Worm (Caenorhabditis elegans) whole organism, L4 larva: ENCODE data around the gene R107.5.

Experiments
- D1046.2 ChIP-seq: fragments of 200-800 bp; sonication (Bioruptor generic); IDR thresholded peaks from 2 replicates; pipeline ENCODE4 v1.3.6; 2022; ENCODE audit warnings: missing genetic modification characterization, missing compliant biosample characterization
- F26F4.8 ChIP-seq: fragments of 200-800 bp; sonication (Bioruptor generic); conservative IDR thresholded peaks from 2 replicates; pipeline ENCODE4 v1.3.6; 2022; ENCODE audit warnings: missing genetic modification characterization, missing compliant biosample characterization
- F44E2.7 ChIP-seq: fragments of 200-800 bp; sonication (Bioruptor generic); IDR thresholded peaks from 2 replicates; pipeline ENCODE4 v2.1.2; 2022; ENCODE audit warnings: missing genetic modification characterization, missing compliant biosample characterization
- R02D3.7 ChIP-seq: fragments of 150-350 bp; sonication (generic microtip); optimal IDR thresholded peaks from 3 replicates; lab custom pipeline; 2014; ENCODE audit warnings: missing biosample characterization, missing genetic modification characterization
- Y75B8A.6 ChIP-seq: fragments of 200-800 bp; sonication (Bioruptor generic); IDR thresholded peaks from 2 replicates; pipeline ENCODE4 v1.3.6; 2022; ENCODE audit warnings: missing genetic modification reagents, missing genetic modification characterization, missing compliant biosample characterization
- ama-1 ChIP-seq: fragments of 150-350 bp; optimal IDR thresholded peaks from 2 replicates; lab custom pipeline; 2014; ENCODE audit warnings: inconsistent platforms, mixed read lengths
- arid-1 ChIP-seq: fragments of 200-800 bp; sonication (Bioruptor generic); conservative IDR thresholded peaks from 2 replicates; pipeline ENCODE4 v1.3.6; 2022; ENCODE audit warnings: missing genetic modification reagents, missing genetic modification characterization, missing compliant biosample characterization
- ceh-62 ChIP-seq: sonication (generic microtip); optimal IDR thresholded peaks from 2 replicates; lab custom pipeline; 2017; ENCODE audit warnings: missing biosample characterization, missing genetic modification characterization
- ces-1 ChIP-seq: fragments of 150-350 bp; sonication (generic microtip); optimal IDR thresholded peaks from 4 replicates; lab custom pipeline; 2014; ENCODE audit warnings: missing biosample characterization, missing genetic modification reagents, missing genetic modification characterization
- daf-12 ChIP-seq: fragments of 150-350 bp; optimal IDR thresholded peaks from 2 replicates; lab custom pipeline; 2014; ENCODE audit warnings: missing biosample characterization, missing genetic modification reagents, missing genetic modification characterization
- daf-16 ChIP-seq, 3 experiments: sonication (generic microtip); optimal IDR thresholded peaks; 2 replicates each; lab custom pipeline; 2016 to 2017; ENCODE audit warnings: missing genetic modification characterization in 3 of 3, missing genetic modification reagents in 3 of 3, mild to moderate bottlenecking in 2 of 3, missing compliant biosample characterization in 2 of 3, missing biosample characterization in 1 of 3, moderate library complexity in 1 of 3
- daf-19 ChIP-seq: fragments of 200-800 bp; sonication (Bioruptor generic); conservative IDR thresholded peaks from 2 replicates; pipeline ENCODE4 v1.3.6; 2022; ENCODE audit warnings: missing genetic modification characterization, missing compliant biosample characterization
- dmd-6 ChIP-seq: fragments of 200-800 bp; sonication (Bioruptor generic); IDR thresholded peaks from 2 replicates; pipeline ENCODE4 v1.3.6; 2022; ENCODE audit warnings: missing genetic modification reagents, missing genetic modification characterization, missing compliant biosample characterization
- dmd-8 ChIP-seq: fragments of 200-800 bp; sonication (Bioruptor generic); IDR thresholded peaks from 2 replicates; pipeline ENCODE4 v1.3.6; 2022; ENCODE audit warnings: missing genetic modification characterization, missing compliant biosample characterization
- dpl-1 ChIP-seq: fragments of 150-350 bp; optimal IDR thresholded peaks from 2 replicates; lab custom pipeline; 2014; ENCODE audit warnings: missing biosample characterization, missing genetic modification reagents, missing genetic modification characterization
- egl-27 ChIP-seq: sonication (generic microtip); optimal IDR thresholded peaks from 3 replicates; lab custom pipeline; 2017; ENCODE audit warnings: missing biosample characterization, missing genetic modification reagents, missing genetic modification characterization
- egl-43 ChIP-seq: fragments of 200-800 bp; sonication (Bioruptor generic); IDR thresholded peaks from 2 replicates; pipeline ENCODE4 v1.3.6; 2022; ENCODE audit warnings: missing genetic modification reagents, missing genetic modification characterization, missing compliant biosample characterization
- hmg-1.1 ChIP-seq: fragments of 200-800 bp; sonication (Bioruptor generic); IDR thresholded peaks from 2 replicates; pipeline ENCODE4 v1.3.6; 2022; ENCODE audit warnings: missing genetic modification reagents, missing genetic modification characterization, missing compliant biosample characterization
- jun-1 ChIP-seq: fragments of 150-350 bp; optimal IDR thresholded peaks from 2 replicates; lab custom pipeline; 2014; ENCODE audit warnings: missing biosample characterization, missing genetic modification reagents, missing genetic modification characterization
- lim-7 ChIP-seq: fragments of 200-800 bp; sonication (Bioruptor generic); IDR thresholded peaks from 2 replicates; pipeline ENCODE4 v1.3.6; 2022; ENCODE audit warnings: missing genetic modification characterization, missing compliant biosample characterization
- lin-13 ChIP-seq: fragments of 150-350 bp; optimal IDR thresholded peaks from 2 replicates; lab custom pipeline; 2014; ENCODE audit warnings: missing biosample characterization, missing genetic modification reagents, missing genetic modification characterization
- lin-29 ChIP-seq: fragments of 200-800 bp; sonication (Bioruptor generic); IDR thresholded peaks from 2 replicates; pipeline ENCODE4 v1.3.6; 2022; ENCODE audit warnings: missing genetic modification reagents, missing genetic modification characterization, missing compliant biosample characterization
- lir-3 ChIP-seq: sonication (generic microtip); optimal IDR thresholded peaks from 2 replicates; lab custom pipeline; 2016; ENCODE audit warnings: mild to moderate bottlenecking, missing genetic modification characterization, missing compliant biosample characterization
- madf-5 ChIP-seq, 2 experiments: fragments of 200-800 bp; sonication (Bioruptor generic); IDR thresholded peaks; 2 replicates each; pipeline ENCODE4 v1.3.6; 2022; ENCODE audit warnings: missing compliant biosample characterization in 2 of 2, missing genetic modification characterization in 2 of 2
- madf-9 ChIP-seq: fragments of 200-800 bp; sonication (Bioruptor generic); conservative IDR thresholded peaks from 2 replicates; pipeline ENCODE4 v1.3.6; 2022; ENCODE audit warnings: missing genetic modification reagents, missing genetic modification characterization, missing compliant biosample characterization
- mdl-1 ChIP-seq, 2 experiments: fragments of 150-350 bp in 1 of 2; sonication (generic microtip) in 1 of 2; optimal IDR thresholded peaks; 2 replicates each; lab custom pipeline; 2014 to 2017; ENCODE audit warnings: missing biosample characterization in 2 of 2, missing genetic modification characterization in 2 of 2
- mdt-29 ChIP-seq: fragments of 200-800 bp; sonication (Bioruptor generic); IDR thresholded peaks from 2 replicates; pipeline ENCODE4 v1.3.6; 2022; ENCODE audit warnings: missing genetic modification reagents, missing genetic modification characterization, missing compliant biosample characterization
- mep-1 ChIP-seq: fragments of 150-350 bp; sonication (generic microtip); optimal IDR thresholded peaks from 3 replicates; lab custom pipeline; 2014; ENCODE audit warnings: missing biosample characterization, missing genetic modification characterization
- mes-2 ChIP-seq: sonication (generic microtip); optimal IDR thresholded peaks from 2 replicates; lab custom pipeline; 2016; ENCODE audit warnings: missing genotype, mild to moderate bottlenecking, missing genetic modification characterization, missing compliant biosample characterization; ENCODE audit not compliant: poor library complexity, severe bottlenecking
- mxl-2 ChIP-seq: fragments of 200-800 bp; sonication (Bioruptor generic); conservative IDR thresholded peaks from 2 replicates; pipeline ENCODE4 v1.3.6; 2022; ENCODE audit warnings: missing genetic modification reagents, missing genetic modification characterization, missing compliant biosample characterization
- mxl-3 ChIP-seq: fragments of 200-800 bp; sonication (Bioruptor generic); optimal IDR thresholded peaks from 2 replicates; lab custom pipeline; 2018; ENCODE audit warnings: mild to moderate bottlenecking, missing genetic modification characterization, missing compliant biosample characterization
- nhr-10 ChIP-seq: fragments of 150-350 bp; optimal IDR thresholded peaks from 2 replicates; lab custom pipeline; 2014; ENCODE audit warnings: missing biosample characterization, missing genetic modification characterization
- nhr-11 ChIP-seq: fragments of 150-350 bp; optimal IDR thresholded peaks from 2 replicates; lab custom pipeline; 2014; ENCODE audit warnings: missing biosample characterization, missing genetic modification characterization
- nhr-111 ChIP-seq: fragments of 200-800 bp; sonication (Bioruptor generic); optimal IDR thresholded peaks from 2 replicates; lab custom pipeline; 2018; ENCODE audit warnings: mild to moderate bottlenecking, missing genetic modification characterization, missing compliant biosample characterization
- nhr-25 ChIP-seq: sonication (generic microtip); optimal IDR thresholded peaks from 2 replicates; lab custom pipeline; 2017; ENCODE audit warnings: missing genetic modification characterization, mild to moderate bottlenecking, missing compliant biosample characterization, antibody characterized with exemption, moderate library complexity, borderline replicate concordance; ENCODE audit not compliant: insufficient read depth
- nhr-28 ChIP-seq: fragments of 150-350 bp; optimal IDR thresholded peaks from 2 replicates; lab custom pipeline; 2014; ENCODE audit warnings: missing biosample characterization, missing genetic modification characterization
- nhr-41 ChIP-seq: fragments of 200-800 bp; sonication (Bioruptor generic); IDR thresholded peaks from 2 replicates; pipeline ENCODE4 v1.3.6; 2022; ENCODE audit warnings: missing genetic modification reagents, missing genetic modification characterization, missing compliant biosample characterization
- nhr-76 ChIP-seq: fragments of 150-350 bp; optimal IDR thresholded peaks from 2 replicates; lab custom pipeline; 2014; ENCODE audit warnings: missing biosample characterization, missing genetic modification characterization
- nhr-77 ChIP-seq: fragments of 150-350 bp; optimal IDR thresholded peaks from 2 replicates; lab custom pipeline; 2014; ENCODE audit warnings: missing biosample characterization, missing genetic modification characterization
- pha-4 ChIP-seq, 2 experiments: fragments of 150-350 bp in 1 of 2; fragments of 200-800 bp in 1 of 2; sonication (Bioruptor generic) in 1 of 2; IDR thresholded peaks in 1 of 2; optimal IDR thresholded peaks in 1 of 2; 2 replicates each; pipeline versions ENCODE4 v1.3.6 to Lab custom; 2014 to 2022; ENCODE audit warnings: missing genetic modification characterization in 2 of 2, missing genetic modification reagents in 2 of 2, missing biosample characterization in 1 of 2, missing compliant biosample characterization in 1 of 2
- php-3 ChIP-seq: fragments of 200-800 bp; sonication (Bioruptor generic); IDR thresholded peaks from 2 replicates; pipeline ENCODE4 v1.3.6; 2022; ENCODE audit warnings: missing genetic modification reagents, missing genetic modification characterization, missing compliant biosample characterization
- snpc-1.2 ChIP-seq: fragments of 200-800 bp; sonication (Bioruptor generic); IDR thresholded peaks from 2 replicates; pipeline ENCODE4 v1.3.6; 2022; ENCODE audit warnings: missing genetic modification reagents, missing genetic modification characterization, missing compliant biosample characterization
- spr-1 ChIP-seq: sonication (generic microtip); optimal IDR thresholded peaks from 2 replicates; lab custom pipeline; 2016; ENCODE audit warnings: mild to moderate bottlenecking, missing genetic modification characterization, missing compliant biosample characterization
- tag-97 ChIP-seq: fragments of 200-800 bp; sonication (Bioruptor generic); IDR thresholded peaks from 2 replicates; pipeline ENCODE4 v1.3.6; 2022; ENCODE audit warnings: missing genetic modification characterization, missing compliant biosample characterization
- unc-130 ChIP-seq: sonication (generic microtip); optimal IDR thresholded peaks from 2 replicates; lab custom pipeline; 2016; ENCODE audit warnings: missing genetic modification reagents, missing genetic modification characterization, missing compliant biosample characterization
- unc-62 ChIP-seq, 3 experiments: fragments of 150-350 bp in 1 of 3; sonication (generic microtip); optimal IDR thresholded peaks in 2 of 3; peaks in 1 of 3; 1 replicate in 1 of 3; 2 replicates in 2 of 3; lab custom pipeline; 2014 to 2017; ENCODE audit warnings: missing biosample characterization in 3 of 3, missing genetic modification characterization in 3 of 3, missing genetic modification reagents in 3 of 3, missing genotype in 1 of 3
- vab-7 ChIP-seq: fragments of 200-800 bp; sonication (Bioruptor generic); IDR thresholded peaks from 2 replicates; pipeline ENCODE4 v1.3.6; 2022; ENCODE audit warnings: missing genetic modification reagents, missing genetic modification characterization, missing compliant biosample characterization
- zag-1 ChIP-seq: fragments of 150-350 bp; optimal IDR thresholded peaks from 2 replicates; lab custom pipeline; 2014; ENCODE audit warnings: missing biosample characterization, missing genetic modification characterization

R107.5 gene

DNA sequence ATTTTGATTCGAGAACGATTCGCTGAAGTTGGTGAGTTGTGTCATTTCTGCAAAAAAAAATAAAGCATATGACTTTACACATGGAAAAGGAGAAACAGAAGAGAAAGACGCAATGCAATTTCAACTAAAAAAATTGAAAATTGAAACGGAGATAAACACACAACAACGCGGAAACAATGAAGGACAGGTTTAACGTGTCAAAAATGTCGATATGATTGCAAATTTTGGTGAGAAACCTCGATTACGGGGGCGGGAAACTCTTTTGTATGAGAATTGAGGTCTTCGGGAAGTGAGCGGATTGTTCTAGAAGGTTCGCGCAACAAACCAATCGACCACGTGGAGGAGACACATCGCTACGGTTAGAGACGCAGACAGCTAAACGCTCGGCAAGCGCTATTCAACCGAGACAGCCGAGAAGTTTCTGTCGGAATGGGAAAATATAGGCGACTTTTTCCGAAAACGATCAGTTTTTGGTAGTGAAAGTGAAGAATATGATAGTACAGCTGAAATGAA lies at the start of gene R107.5:
R107.5 (minus strand) TSS at position 51 of the 513 bp plus-strand sequence.
- peak; percentile 72 for TF ChIP-seq mes-2 (tag; lab: Kevin White, UChicago)
- peak; percentile 96 for TF ChIP-seq dmd-6 (GFP tag; lab: Robert Waterston, UW)
- no peak for TF ChIP-seq lir-3
- peak; percentile 75 for TF ChIP-seq nhr-28
- peak; percentile 74 for TF ChIP-seq nhr-77 (tag; lab: Kevin White, UChicago)
- peak; percentile 92 for TF ChIP-seq egl-43
- TF ChIP-seq nhr-25 (tag; lab: Kevin White, UChicago), result peak; percentile 88
- 0 out of 2 replicates have a peak, but pooled peaks have one; percentile 8 for TF ChIP-seq F44E2.7
- peak; percentile 83 for TF ChIP-seq lin-13 (GFP tag; lab: Kevin White, UChicago)
- TF ChIP-seq F26F4.8 (GFP tag; lab: Robert Waterston, UW), result no peak
- TF ChIP-seq nhr-76, result peak; percentile 71
- peak; percentile 56; the same call in 1 of the 2 replicates for TF ChIP-seq mxl-2 (GFP tag; lab: Robert Waterston, UW)
- TF ChIP-seq ama-1 (lab: Kevin White, UChicago), result peak; percentile 48
- no peak for TF ChIP-seq daf-12 (tag; lab: Kevin White, UChicago)
- TF ChIP-seq R02D3.7 (tag; lab: Kevin White, UChicago), result no peak
- TF ChIP-seq lim-7 (GFP tag; lab: Robert Waterston, UW), result peak; percentile 67; the same call in 1 of the 2 replicates
- TF ChIP-seq nhr-10 (tag; lab: Kevin White, UChicago), result peak; percentile 88
- peak; percentile 97 for TF ChIP-seq nhr-111
- peak; percentile 93 for TF ChIP-seq lin-29 (GFP tag; lab: Robert Waterston, UW)
- peak; percentile 92 for TF ChIP-seq php-3 (GFP tag; lab: Robert Waterston, UW)
- TF ChIP-seq arid-1 (GFP tag; lab: Robert Waterston, UW), result peak; percentile 91
- TF ChIP-seq daf-16 (GFP tag; optimal IDR thresholded peaks at IDR 0.05; lab: Kevin White, UChicago), result peak; percentile 54 to 93
- peak; percentile 41 for TF ChIP-seq daf-16 (tag; optimal IDR thresholded peaks at IDR 0.05; lab: Kevin White, UChicago)
- TF ChIP-seq Y75B8A.6, result peak; percentile 92
- TF ChIP-seq madf-9, result peak; percentile 93
- peak; percentile 87 for TF ChIP-seq D1046.2
- no peak for TF ChIP-seq zag-1 (tag; lab: Kevin White, UChicago)
- peak; percentile 87 for TF ChIP-seq vab-7 (GFP tag; lab: Robert Waterston, UW)
- TF ChIP-seq spr-1 (tag; lab: Kevin White, UChicago), result peak; percentile 93
- TF ChIP-seq ceh-62 (tag; lab: Kevin White, UChicago), result no peak
- TF ChIP-seq nhr-11, result peak; percentile 93
- TF ChIP-seq daf-19 (GFP tag; lab: Robert Waterston, UW), result peak; percentile 90
- 0 out of 2 replicates have a peak, but pooled peaks have one; percentile 24 for TF ChIP-seq dmd-8 (GFP tag; lab: Robert Waterston, UW)
- peak; percentile 73 for TF ChIP-seq dpl-1 (GFP tag; lab: Kevin White, UChicago)
- no peak for TF ChIP-seq unc-130 (GFP tag; lab: Kevin White, UChicago)
- no peak for TF ChIP-seq ces-1 (GFP tag; lab: Kevin White, UChicago)
- TF ChIP-seq mdt-29 (GFP tag; lab: Robert Waterston, UW), result peak; percentile 100
- TF ChIP-seq madf-5 (GFP tag; IDR thresholded peaks at IDR 0.05; lab: Robert Waterston, UW), result peak; percentile 47 to 79; a peak in 2 of 4 replicates
- peak; percentile 86 to 98 for TF ChIP-seq mdl-1 (tag; optimal IDR thresholded peaks at IDR 0.05; lab: Kevin White, UChicago)
- TF ChIP-seq tag-97 (GFP tag; lab: Robert Waterston, UW), result 0 out of 2 replicates have a peak, but pooled peaks have one; percentile 38
- no peak for TF ChIP-seq egl-27
- peak; percentile 81 for TF ChIP-seq nhr-41 (GFP tag; lab: Robert Waterston, UW)
- peak; percentile 84 for TF ChIP-seq jun-1 (tag; lab: Kevin White, UChicago)
- peak; percentile 90 for TF ChIP-seq mep-1 (tag; lab: Kevin White, UChicago)
- peak in 1 of 2 experiments; percentile 84 for TF ChIP-seq unc-62 (GFP tag; optimal IDR thresholded peaks at IDR 0.05 in 1 of 2; lab: Kevin White, UChicago)
- peak; percentile 12 for TF ChIP-seq unc-62 (tag; optimal IDR thresholded peaks at IDR 0.05; lab: Kevin White, UChicago)
- peak; percentile 97 for TF ChIP-seq pha-4 (GFP tag; IDR thresholded peaks at IDR 0.05; lab: Robert Waterston, UW)
- TF ChIP-seq pha-4 (tag; optimal IDR thresholded peaks at IDR 0.05; lab: Kevin White, UChicago), result peak; percentile 26
- TF ChIP-seq snpc-1.2 (GFP tag; lab: Robert Waterston, UW), result peak; percentile 83
- TF ChIP-seq mxl-3 (GFP tag; lab: Kevin White, UChicago), result peak; percentile 97
- TF ChIP-seq hmg-1.1 (GFP tag; lab: Robert Waterston, UW), result peak; percentile 93
